Worm (Caenorhabditis elegans) whole organism, young adult: ENCODE data around the gene oac-51.

Source experiments
- B0261.1 ChIP-seq: sonication (generic microtip); optimal IDR thresholded peaks from 2 replicates; lab custom pipeline; 2016; ENCODE audit warnings: mild to moderate bottlenecking, missing genetic modification characterization, moderate library complexity, missing compliant biosample characterization
- C17E4.6 ChIP-seq: fragments of 200-800 bp; sonication (Bioruptor generic); IDR thresholded peaks from 2 replicates; pipeline ENCODE4 v1.3.6; 2022; ENCODE audit warnings: missing genetic modification reagents, missing genetic modification characterization, missing compliant biosample characterization
- D2030.7 ChIP-seq: fragments of 200-800 bp; sonication (Bioruptor generic); IDR thresholded peaks from 2 replicates; pipeline ENCODE4 v1.3.6; 2022; ENCODE audit warnings: missing genetic modification reagents, missing genetic modification characterization, missing compliant biosample characterization
- F10E7.11 ChIP-seq: sonication (generic microtip); optimal IDR thresholded peaks from 2 replicates; lab custom pipeline; 2017; ENCODE audit warnings: mild to moderate bottlenecking, missing genetic modification characterization, moderate library complexity, missing compliant biosample characterization
- F23B12.7 ChIP-seq: sonication (generic microtip); optimal IDR thresholded peaks from 2 replicates; lab custom pipeline; 2017; ENCODE audit warnings: missing genetic modification characterization, mild to moderate bottlenecking, missing compliant biosample characterization, antibody characterized with exemption, moderate library complexity; ENCODE audit not compliant: insufficient read depth
- F37B4.10 ChIP-seq: fragments of 200-800 bp; sonication (Bioruptor generic); IDR thresholded peaks from 2 replicates; pipeline ENCODE4 v1.3.6; 2022; ENCODE audit warnings: missing genetic modification characterization, missing compliant biosample characterization
- F57C9.4 ChIP-seq: sonication (generic microtip); optimal IDR thresholded peaks from 2 replicates; lab custom pipeline; 2017; ENCODE audit warnings: mild to moderate bottlenecking, missing genetic modification characterization, missing compliant biosample characterization
- K11D2.4 ChIP-seq: fragments of 200-800 bp; sonication (Bioruptor generic); IDR thresholded peaks from 2 replicates; pipeline ENCODE4 v1.3.6; 2022; ENCODE audit warnings: missing genetic modification reagents, missing genetic modification characterization, missing compliant biosample characterization
- ama-1 ChIP-seq, 3 experiments: fragments of 150-350 bp in 1 of 3; sonication (generic microtip) in 2 of 3; optimal IDR thresholded peaks; 2 replicates each; lab custom pipeline; 2014 to 2018; ENCODE audit warnings: missing biosample characterization in 2 of 3, missing genetic modification characterization in 2 of 3, missing genetic modification reagents in 2 of 3
- attf-3 ChIP-seq: fragments of 200-800 bp; sonication (Bioruptor generic); conservative IDR thresholded peaks from 2 replicates; pipeline ENCODE4 v1.3.6; 2022; ENCODE audit warnings: missing genetic modification reagents, missing genetic modification characterization, missing compliant biosample characterization
- bed-1 ChIP-seq: fragments of 200-800 bp; sonication (Bioruptor generic); IDR thresholded peaks from 2 replicates; pipeline ENCODE4 v1.3.6; 2022; ENCODE audit warnings: missing genetic modification reagents, missing genetic modification characterization, missing compliant biosample characterization
- ceh-58 ChIP-seq: fragments of 200-800 bp; sonication (Bioruptor generic); IDR thresholded peaks from 2 replicates; pipeline ENCODE4 v1.3.6; 2022; ENCODE audit warnings: missing genetic modification characterization, missing compliant biosample characterization
- chd-7 ChIP-seq: sonication (generic microtip); optimal IDR thresholded peaks from 2 replicates; lab custom pipeline; 2016; ENCODE audit warnings: mild to moderate bottlenecking, missing genetic modification characterization, moderate library complexity, missing compliant biosample characterization
- dpl-1 ChIP-seq: fragments of 150-350 bp; optimal IDR thresholded peaks from 2 replicates; lab custom pipeline; 2014; ENCODE audit warnings: missing biosample characterization, missing genetic modification reagents, missing genetic modification characterization
- egl-18 ChIP-seq: fragments of 200-800 bp; sonication (Bioruptor generic); IDR thresholded peaks from 2 replicates; pipeline ENCODE4 v1.3.6; 2022; ENCODE audit warnings: missing genetic modification reagents, missing genetic modification characterization, missing compliant biosample characterization
- him-1 ChIP-seq: sonication (generic microtip); optimal IDR thresholded peaks from 2 replicates; lab custom pipeline; 2016; ENCODE audit warnings: missing genotype, missing genetic modification reagents, missing genetic modification characterization, missing compliant biosample characterization
- hlh-12 ChIP-seq: sonication (generic microtip); optimal IDR thresholded peaks from 2 replicates; lab custom pipeline; 2016; ENCODE audit warnings: missing genetic modification characterization, missing compliant biosample characterization
- hlh-26 ChIP-seq: fragments of 200-800 bp; sonication (Bioruptor generic); conservative IDR thresholded peaks from 2 replicates; pipeline ENCODE4 v1.3.6; 2022; ENCODE audit warnings: missing genetic modification reagents, missing genetic modification characterization, missing compliant biosample characterization
- hsf-1 ChIP-seq: fragments of 200-800 bp; sonication (Bioruptor generic); IDR thresholded peaks from 2 replicates; pipeline ENCODE4 v1.3.6; 2022; ENCODE audit warnings: missing genetic modification reagents, missing genetic modification characterization, missing compliant biosample characterization
- lsy-27 ChIP-seq: sonication (generic microtip); optimal IDR thresholded peaks from 2 replicates; lab custom pipeline; 2017; ENCODE audit warnings: missing genetic modification characterization, mild to moderate bottlenecking, missing compliant biosample characterization, antibody characterized with exemption, missing genotype, borderline replicate concordance; ENCODE audit not compliant: insufficient read depth
- madf-8 ChIP-seq: fragments of 200-800 bp; sonication (Bioruptor generic); conservative IDR thresholded peaks from 2 replicates; pipeline ENCODE4 v1.3.6; 2022; ENCODE audit warnings: missing genetic modification reagents, missing genetic modification characterization, missing compliant biosample characterization
- mxl-1 ChIP-seq: sonication (generic microtip); optimal IDR thresholded peaks from 2 replicates; lab custom pipeline; 2016; ENCODE audit warnings: missing genetic modification characterization, missing compliant biosample characterization
- nfyb-1 ChIP-seq: fragments of 200-800 bp; sonication (Bioruptor generic); IDR thresholded peaks from 2 replicates; pipeline ENCODE4 v1.3.6; 2022; ENCODE audit warnings: missing genetic modification reagents, missing genetic modification characterization, missing compliant biosample characterization
- nhr-120 ChIP-seq: fragments of 200-800 bp; sonication (Bioruptor generic); IDR thresholded peaks from 2 replicates; pipeline ENCODE4 v1.3.6; 2022; ENCODE audit warnings: missing genetic modification characterization, missing compliant biosample characterization
- nhr-80 ChIP-seq: sonication (generic microtip); optimal IDR thresholded peaks from 2 replicates; lab custom pipeline; 2016; ENCODE audit warnings: missing genetic modification characterization, missing compliant biosample characterization
- pha-4 ChIP-seq: fragments of 150-350 bp; sonication (generic microtip); optimal IDR thresholded peaks from 2 replicates; lab custom pipeline; 2014; ENCODE audit warnings: missing biosample characterization, missing genetic modification reagents, missing genetic modification characterization
- rec-8 ChIP-seq, 2 experiments: sonication (generic microtip); optimal IDR thresholded peaks; 2 replicates each; lab custom pipeline; 2016; ENCODE audit warnings: mild to moderate bottlenecking in 2 of 2, missing genetic modification characterization in 2 of 2, missing genetic modification reagents in 2 of 2, missing genotype in 2 of 2, missing biosample characterization in 1 of 2, missing compliant biosample characterization in 1 of 2, moderate library complexity in 1 of 2
- sdz-38 ChIP-seq: sonication (generic microtip); optimal IDR thresholded peaks from 2 replicates; lab custom pipeline; 2016; ENCODE audit warnings: missing genotype, missing genetic modification characterization, missing compliant biosample characterization
- sea-2 ChIP-seq: fragments of 200-800 bp; sonication (Bioruptor generic); IDR thresholded peaks from 2 replicates; pipeline ENCODE4 v1.3.6; 2022; ENCODE audit warnings: missing genetic modification characterization, missing compliant biosample characterization
- somi-1 ChIP-seq: fragments of 200-800 bp; sonication (Bioruptor generic); optimal IDR thresholded peaks from 2 replicates; lab custom pipeline; 2018; ENCODE audit warnings: mild to moderate bottlenecking, missing genetic modification characterization, missing compliant biosample characterization
- tlf-1 ChIP-seq: fragments of 200-800 bp; sonication (Bioruptor generic); optimal IDR thresholded peaks from 2 replicates; lab custom pipeline; 2018; ENCODE audit warnings: mild to moderate bottlenecking, missing genetic modification characterization, missing compliant biosample characterization
- unc-130 ChIP-seq: sonication (generic microtip); optimal IDR thresholded peaks from 2 replicates; lab custom pipeline; 2016; ENCODE audit warnings: missing genetic modification reagents, missing genetic modification characterization, missing compliant biosample characterization
- unc-62 ChIP-seq: fragments of 150-350 bp; optimal IDR thresholded peaks from 2 replicates; lab custom pipeline; 2014; ENCODE audit warnings: missing biosample characterization, missing genetic modification reagents, missing genetic modification characterization
- xnd-1 ChIP-seq: sonication (generic microtip); optimal IDR thresholded peaks from 2 replicates; lab custom pipeline; 2016; ENCODE audit warnings: missing genotype, missing genetic modification reagents, missing genetic modification characterization, missing compliant biosample characterization
- zim-3 ChIP-seq: sonication (generic microtip); optimal IDR thresholded peaks from 2 replicates; lab custom pipeline; 2017; ENCODE audit warnings: mild to moderate bottlenecking, missing genetic modification characterization, moderate library complexity, missing compliant biosample characterization
- ztf-26 ChIP-seq: sonication (generic microtip); optimal IDR thresholded peaks from 2 replicates; lab custom pipeline; 2017; ENCODE audit warnings: missing genetic modification characterization, missing compliant biosample characterization
- ztf-28 ChIP-seq: fragments of 200-800 bp; sonication (Bioruptor generic); IDR thresholded peaks from 2 replicates; pipeline ENCODE4 v1.3.6; 2022; ENCODE audit warnings: missing genetic modification reagents, missing genetic modification characterization, missing compliant biosample characterization

The oac-51 gene

ce11 chrIV:4336139-4336851 lies at the start of gene oac-51, which contains the start of gene W03B1.3:
Gene oac-51, plus strand, starts transcription at chrIV:4336801.
Gene W03B1.3, minus strand, starts transcription at chrIV:4336239.
- TF ChIP-seq somi-1 (no peak), pha-4 (tag; lab: Kevin White, UChicago) (no peak), tlf-1 (GFP tag; lab: Kevin White, UChicago) (no peak), him-1 (no peak), nhr-120 (GFP tag; lab: Robert Waterston, UW) (no peak), rec-8 (tag; optimal IDR thresholded peaks at IDR 0.05; lab: Kevin White, UChicago) (no peak), attf-3 (GFP tag; lab: Robert Waterston, UW) (no peak), F10E7.11 (no peak), dpl-1 (GFP tag; lab: Kevin White, UChicago) (no peak), C17E4.6 (GFP tag; lab: Robert Waterston, UW) (no peak), lsy-27 (tag; lab: Kevin White, UChicago) (no peak), sea-2 (GFP tag; lab: Robert Waterston, UW) (no peak), hlh-26 (GFP tag; lab: Robert Waterston, UW) (no peak), unc-130 (GFP tag; lab: Kevin White, UChicago) (no peak), madf-8 (GFP tag; lab: Robert Waterston, UW) (no peak), zim-3 (tag; lab: Kevin White, UChicago) (no peak), chd-7 (no peak), ama-1 (optimal IDR thresholded peaks at IDR 0.05; lab: Kevin White, UChicago) (no peak), ama-1 (GFP tag; optimal IDR thresholded peaks at IDR 0.05; lab: Kevin White, UChicago) (no peak)

DNA sequence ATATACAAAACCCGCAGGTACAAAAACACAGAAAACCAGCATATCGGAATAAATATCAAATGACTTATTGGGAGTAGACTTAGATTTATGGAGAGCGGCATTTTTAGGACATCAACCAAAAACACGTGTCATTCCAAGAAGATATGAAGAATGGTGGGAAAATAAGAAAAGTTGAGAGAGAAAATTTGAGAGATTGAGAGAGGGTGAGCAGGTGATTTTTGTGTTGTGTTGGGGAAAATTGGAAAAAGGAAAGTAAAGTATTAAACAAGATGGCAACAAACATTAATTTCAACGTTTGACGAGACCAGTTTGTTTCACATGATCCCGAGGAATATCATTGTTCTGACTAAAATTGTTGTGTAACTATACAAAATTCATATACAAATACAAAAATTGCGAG lies 48.3 kb upstream of the oac-51 start, which contains the start of gene srv-4:
srv-4 (minus strand) TSS at position 101 of the 400 bp plus-strand sequence.
- TF ChIP-seq ztf-26 (tag; lab: Kevin White, UChicago) (no peak), F23B12.7 (tag; lab: Kevin White, UChicago) (no peak), nhr-120 (GFP tag; lab: Robert Waterston, UW) (no peak), F37B4.10 (no peak), hsf-1 (GFP tag; lab: Robert Waterston, UW) (no peak), egl-18 (GFP tag; lab: Robert Waterston, UW) (no peak), F57C9.4 (tag; lab: Kevin White, UChicago) (no peak), sdz-38 (no peak), K11D2.4 (no peak), ceh-58 (GFP tag; lab: Robert Waterston, UW) (no peak), xnd-1 (tag; lab: Kevin White, UChicago) (no peak)

ce11 chrIV:4289267-4289666 lies 47.3 kb upstream of the oac-51 start, which contains the start of gene F15E6.5:
Gene F15E6.5, plus strand, starts transcription at chrIV:4289567.
- no peak for TF ChIP-seq unc-130 (GFP tag; lab: Kevin White, UChicago)
- TF ChIP-seq ama-1 (optimal IDR thresholded peaks at IDR 0.05; lab: Kevin White, UChicago), result no peak
- no peak for TF ChIP-seq ama-1 (GFP tag; optimal IDR thresholded peaks at IDR 0.05; lab: Kevin White, UChicago)
- TF ChIP-seq nhr-80 (tag; lab: Kevin White, UChicago), result no peak
- no peak for TF ChIP-seq unc-62 (GFP tag; lab: Kevin White, UChicago)
- no peak for TF ChIP-seq D2030.7 (GFP tag; lab: Robert Waterston, UW)
- no peak for TF ChIP-seq F37B4.10
- TF ChIP-seq nfyb-1, result no peak
- no peak for TF ChIP-seq hlh-12
- no peak for TF ChIP-seq bed-1 (GFP tag; lab: Robert Waterston, UW)
- no peak for TF ChIP-seq somi-1
- no peak for TF ChIP-seq dpl-1 (GFP tag; lab: Kevin White, UChicago)
- no peak for TF ChIP-seq ztf-28 (GFP tag; lab: Robert Waterston, UW)
- TF ChIP-seq mxl-1 (tag; lab: Kevin White, UChicago), result no peak
- no peak for TF ChIP-seq B0261.1
- TF ChIP-seq, all 124 proteins: peak for 0
